Worm (Caenorhabditis elegans): ENCODE data around the gene asp-1.

ce11 chrV:19024683-19025082 lies 25.9 kb downstream of the asp-1 start, which contains the start of gene Y39B6A.29:
- TF ChIP-seq sox-4 (tag; optimal IDR thresholded peaks at IDR 0.05) (no peak), nhr-11 (tag; optimal IDR thresholded peaks at IDR 0.05) (no peak), pax-1 (tag; optimal IDR thresholded peaks at IDR 0.05) (no peak), Y22D7AL.16 (tag; optimal IDR thresholded peaks at IDR 0.05) (no peak), dmd-4 (tag; optimal IDR thresholded peaks at IDR 0.05; ENCODE audit: borderline replicate concordance) (no peak), ttx-3 (tag; optimal IDR thresholded peaks at IDR 0.05) (no peak), npax-4 (tag; optimal IDR thresholded peaks at IDR 0.05) (no peak), hlh-8 (tag; optimal IDR thresholded peaks at IDR 0.05) (no peak)
